Worm (Caenorhabditis elegans) whole organism, early embryonic: ENCODE results near the gene fbxa-211.

Experiments used
- B0310.2 ChIP-seq: sonication (generic microtip); optimal IDR thresholded peaks from 2 replicates; lab custom pipeline; 2016; ENCODE audit warnings: mild to moderate bottlenecking, missing genetic modification characterization, missing compliant biosample characterization
- F13C5.2 ChIP-seq: sonication (generic microtip); optimal IDR thresholded peaks from 2 replicates; lab custom pipeline; 2017; ENCODE audit warnings: mild to moderate bottlenecking, missing genetic modification characterization, inconsistent platforms, missing compliant biosample characterization
- aly-1 ChIP-seq: sonication (generic microtip); optimal IDR thresholded peaks from 2 replicates; lab custom pipeline; 2016; ENCODE audit warnings: missing genetic modification characterization, missing compliant biosample characterization
- ama-1 ChIP-seq: fragments of 150-350 bp; optimal IDR thresholded peaks from 2 replicates; lab custom pipeline; 2014
- ceh-13 ChIP-seq: fragments of 200-800 bp; sonication (Bioruptor generic); optimal IDR thresholded peaks from 2 replicates; lab custom pipeline; 2018; ENCODE audit warnings: mild to moderate bottlenecking, missing genetic modification characterization, missing compliant biosample characterization
- ceh-36 ChIP-seq: sonication (generic microtip); optimal IDR thresholded peaks from 2 replicates; lab custom pipeline; 2016; ENCODE audit warnings: missing genetic modification characterization, inconsistent platforms, missing compliant biosample characterization
- ets-7 ChIP-seq: sonication (generic microtip); optimal IDR thresholded peaks from 2 replicates; lab custom pipeline; 2016; ENCODE audit warnings: missing genotype, missing genetic modification characterization, missing compliant biosample characterization
- flt-1 ChIP-seq: fragments of 200-800 bp; sonication (Bioruptor generic); IDR thresholded peaks from 2 replicates; pipeline ENCODE4 v1.3.6; 2022; ENCODE audit warnings: missing genetic modification characterization, missing compliant biosample characterization
- hmbx-1 ChIP-seq: sonication (generic microtip); optimal IDR thresholded peaks from 2 replicates; lab custom pipeline; 2016; ENCODE audit warnings: mild to moderate bottlenecking, missing genetic modification characterization, missing compliant biosample characterization
- hmg-4 ChIP-seq: fragments of 200-800 bp; sonication (Bioruptor generic); optimal IDR thresholded peaks from 2 replicates; lab custom pipeline; 2018; ENCODE audit warnings: mild to moderate bottlenecking, missing genetic modification characterization, missing compliant biosample characterization
- hnd-1 ChIP-seq: sonication (generic microtip); optimal IDR thresholded peaks from 2 replicates; lab custom pipeline; 2016; ENCODE audit warnings: missing genetic modification characterization, missing compliant biosample characterization
- pes-1 ChIP-seq: fragments of 200-800 bp; sonication (Bioruptor generic); IDR thresholded peaks from 2 replicates; pipeline ENCODE4 v1.3.6; 2022; ENCODE audit warnings: missing genetic modification reagents, missing genetic modification characterization, missing compliant biosample characterization
- scrt-1 ChIP-seq: fragments of 200-800 bp; sonication (Bioruptor generic); IDR thresholded peaks from 2 replicates; pipeline ENCODE4 v1.3.6; 2022; ENCODE audit warnings: missing genetic modification characterization, missing compliant biosample characterization
- sea-1 ChIP-seq: fragments of 200-800 bp; sonication (Bioruptor generic); conservative IDR thresholded peaks from 2 replicates; pipeline ENCODE4 v1.3.6; 2022; ENCODE audit warnings: missing genetic modification characterization, missing compliant biosample characterization
- tbx-11 ChIP-seq: fragments of 200-800 bp; sonication (Bioruptor generic); IDR thresholded peaks from 2 replicates; pipeline ENCODE4 v1.3.6; 2022; ENCODE audit warnings: missing genetic modification characterization, missing compliant biosample characterization
- tbx-37 ChIP-seq: fragments of 200-800 bp; sonication (Bioruptor generic); conservative IDR thresholded peaks from 2 replicates; pipeline ENCODE4 v1.3.6; 2022; ENCODE audit warnings: missing genetic modification reagents, missing genetic modification characterization, missing compliant biosample characterization
- tra-4 ChIP-seq: sonication (generic microtip); optimal IDR thresholded peaks from 2 replicates; lab custom pipeline; 2017; ENCODE audit warnings: missing genetic modification characterization, missing compliant biosample characterization

Gene fbxa-211

DNA sequence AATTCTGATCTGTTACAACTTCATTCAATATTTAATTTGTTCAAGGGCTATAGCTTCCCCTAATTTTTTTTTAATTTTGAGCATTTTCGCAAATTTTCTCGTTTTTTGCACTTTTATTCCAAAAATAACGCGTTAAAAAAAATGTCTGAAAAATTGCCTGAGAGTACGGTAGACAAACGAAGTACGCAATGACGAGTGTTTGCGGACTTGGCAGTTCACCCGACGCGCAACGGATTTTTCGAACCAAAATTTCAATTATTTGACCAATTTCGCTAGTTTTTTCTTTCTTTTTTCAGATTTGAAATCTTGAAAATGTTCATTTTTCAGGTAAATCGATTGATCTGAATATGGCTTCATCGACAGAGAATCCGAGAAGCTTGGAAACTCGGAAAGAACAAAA lies at the start of gene fbxa-211:
TSS of gene fbxa-211 (plus strand) at position 328 of the 400 bp plus-strand sequence.
- TF ChIP-seq ets-7 (no peak), scrt-1 (no peak), tbx-37 (GFP tag; lab: Robert Waterston, UW) (no peak), tbx-11 (no peak), ama-1 (lab: Kevin White, UChicago) (no peak), sea-1 (GFP tag; lab: Robert Waterston, UW) (no peak), F13C5.2 (tag; lab: Kevin White, UChicago) (no peak), pes-1 (GFP tag; lab: Robert Waterston, UW) (no peak), B0310.2 (tag; lab: Kevin White, UChicago) (no peak), aly-1 (tag; lab: Kevin White, UChicago) (no peak), ceh-13 (GFP tag; lab: Kevin White, UChicago) (no peak), flt-1 (GFP tag; lab: Robert Waterston, UW) (no peak), hmg-4 (GFP tag; lab: Kevin White, UChicago) (no peak), tra-4 (tag; lab: Kevin White, UChicago) (no peak), hmbx-1 (tag; lab: Kevin White, UChicago) (no peak), ceh-36 (tag; lab: Kevin White, UChicago) (no peak), hnd-1 (tag; lab: Kevin White, UChicago) (no peak)

DNA sequence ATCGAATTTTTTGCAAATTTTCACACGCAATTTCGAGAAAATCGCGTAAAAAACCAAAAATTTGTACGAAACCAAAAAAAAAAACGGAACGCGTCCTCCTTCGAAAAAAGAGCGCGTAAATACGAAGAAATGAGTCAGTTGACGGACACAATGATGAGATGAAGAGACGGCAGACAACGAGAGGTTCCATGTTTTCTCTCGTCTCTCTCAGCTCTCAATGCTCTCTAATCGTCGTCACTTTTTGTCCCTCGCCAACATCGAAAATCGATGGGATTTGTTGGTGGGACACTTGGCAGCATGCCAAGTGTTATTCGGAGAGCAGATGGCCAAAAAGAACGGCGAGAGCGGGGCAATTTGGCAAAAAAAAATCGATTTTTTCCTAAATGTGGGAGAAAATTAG lies 48.2 kb upstream of the fbxa-211 start:
- TF ChIP-seq B0310.2 (tag; lab: Kevin White, UChicago) = no peak
- TF ChIP-seq scrt-1 = peak; percentile 7; the same call in 1 of the 2 replicates
- no peak for TF ChIP-seq aly-1 (tag; lab: Kevin White, UChicago)
- no peak for TF ChIP-seq tra-4 (tag; lab: Kevin White, UChicago)
- peak; percentile 22 for TF ChIP-seq F13C5.2 (tag; lab: Kevin White, UChicago)
- TF ChIP-seq sea-1 (GFP tag; lab: Robert Waterston, UW) = no peak

DNA sequence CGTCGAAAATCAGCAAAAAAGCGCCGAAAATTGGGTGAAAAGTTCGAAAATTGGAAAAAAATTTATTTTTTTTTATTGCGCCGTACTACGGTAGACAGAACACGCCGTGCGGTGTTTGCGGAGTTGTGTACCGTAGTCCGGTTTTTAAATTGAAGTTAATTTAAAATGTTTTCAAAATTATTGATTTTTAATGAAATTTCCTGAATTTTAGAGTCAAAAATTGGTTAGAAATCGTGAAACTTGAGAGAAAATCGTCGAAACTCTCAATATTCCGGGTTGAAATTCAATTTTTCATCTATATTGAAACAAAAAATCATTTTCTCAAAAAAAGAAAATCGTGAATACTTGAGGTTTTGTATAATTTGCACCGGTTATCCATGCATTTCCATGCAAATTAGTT lies 45.5 kb upstream of the fbxa-211 start, which contains the start of gene nova-1:
TSS of gene nova-1 (minus strand) at position 101 of the 400 bp plus-strand sequence.
- TF ChIP-seq hmg-4 (GFP tag; lab: Kevin White, UChicago) (no peak), pes-1 (GFP tag; lab: Robert Waterston, UW) (no peak), tbx-37 (GFP tag; lab: Robert Waterston, UW) (no peak), scrt-1 (no peak), B0310.2 (tag; lab: Kevin White, UChicago) (no peak), hnd-1 (tag; lab: Kevin White, UChicago) (no peak), tbx-11 (no peak), aly-1 (tag; lab: Kevin White, UChicago) (no peak), F13C5.2 (tag; lab: Kevin White, UChicago) (no peak), sea-1 (GFP tag; lab: Robert Waterston, UW) (no peak), tra-4 (tag; lab: Kevin White, UChicago) (no peak), ama-1 (lab: Kevin White, UChicago) (no peak), ceh-36 (tag; lab: Kevin White, UChicago) (no peak), ceh-13 (GFP tag; lab: Kevin White, UChicago) (no peak), ets-7 (no peak), hmbx-1 (tag; lab: Kevin White, UChicago) (no peak), flt-1 (GFP tag; lab: Robert Waterston, UW) (no peak)

DNA sequence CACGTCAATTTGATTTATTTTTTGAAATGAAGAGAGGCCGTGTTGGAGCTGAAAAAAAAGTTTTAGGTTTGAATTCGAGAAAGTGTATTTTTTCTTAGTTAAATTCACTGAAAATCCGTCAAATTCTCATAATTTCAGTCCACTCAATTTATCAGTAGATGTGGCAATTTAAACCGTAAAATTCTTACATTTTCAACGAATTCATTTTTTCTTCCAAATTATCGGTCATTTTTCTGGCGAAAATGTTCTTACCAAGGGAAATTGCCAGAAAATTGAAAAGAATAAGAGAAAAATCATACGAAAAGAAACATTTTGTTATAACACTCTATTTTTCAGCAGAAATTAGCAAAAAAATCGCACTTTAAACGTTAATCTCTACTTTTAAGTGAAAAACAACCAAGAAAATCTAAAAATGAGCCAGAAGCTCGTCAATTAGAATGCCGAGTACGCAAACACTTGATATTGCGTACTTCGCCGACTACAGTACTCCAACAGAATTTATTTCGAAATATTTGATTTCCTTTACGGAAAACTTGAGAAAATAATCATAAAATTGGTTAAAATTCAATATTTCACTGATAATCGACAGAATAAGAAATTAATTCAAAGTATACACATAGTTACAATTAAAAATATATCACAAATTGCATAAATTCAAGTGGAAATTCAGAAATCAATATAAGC lies 42.0 kb upstream of the fbxa-211 start, which contains the start of gene fbxa-106:
TSS of gene fbxa-106 (minus strand) at position 51 of the 684 bp plus-strand sequence.
- no peak for TF ChIP-seq hmbx-1 (tag; lab: Kevin White, UChicago)
- TF ChIP-seq aly-1 (tag; lab: Kevin White, UChicago) = no peak
- no peak for TF ChIP-seq tbx-11
- TF ChIP-seq pes-1 (GFP tag; lab: Robert Waterston, UW) = no peak
- TF ChIP-seq tra-4 (tag; lab: Kevin White, UChicago) = no peak
- TF ChIP-seq ama-1 (lab: Kevin White, UChicago) = no peak

DNA sequence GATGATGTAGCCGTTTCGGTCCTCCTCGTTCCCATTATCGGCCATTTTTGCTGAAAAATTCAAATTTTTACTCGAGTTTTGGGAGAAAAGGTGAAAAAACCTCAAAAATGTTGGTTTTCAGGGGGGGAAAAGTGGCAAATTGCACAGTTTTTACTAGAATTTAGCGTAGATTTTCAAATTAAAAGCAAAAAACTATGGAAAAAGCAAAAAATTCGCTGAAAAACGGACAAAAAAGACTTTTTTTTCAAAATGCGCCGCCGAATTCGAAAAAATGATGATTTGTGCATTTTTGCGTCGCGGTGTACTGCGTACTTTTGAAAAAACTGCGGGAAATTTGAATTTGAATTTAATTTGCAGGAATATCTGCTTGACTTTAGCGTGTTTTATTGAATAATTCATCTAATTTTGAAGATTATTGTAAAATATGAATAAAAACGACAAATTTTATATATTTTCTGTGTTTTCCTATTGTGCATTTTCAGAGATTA lies 41.1 kb upstream of the fbxa-211 start, which contains the start of gene Y59A8B.12:
TSS of gene Y59A8B.12 (minus strand) at position 51 of the 488 bp plus-strand sequence.
- TF ChIP-seq pes-1 (GFP tag; lab: Robert Waterston, UW) (no peak), flt-1 (GFP tag; lab: Robert Waterston, UW) (no peak), scrt-1 (no peak), F13C5.2 (tag; lab: Kevin White, UChicago) (no peak), tra-4 (tag; lab: Kevin White, UChicago) (no peak), ceh-13 (GFP tag; lab: Kevin White, UChicago) (no peak), hmg-4 (GFP tag; lab: Kevin White, UChicago) (no peak), ama-1 (lab: Kevin White, UChicago) (no peak), hnd-1 (tag; lab: Kevin White, UChicago) (no peak), B0310.2 (tag; lab: Kevin White, UChicago) (no peak), tbx-37 (GFP tag; lab: Robert Waterston, UW) (no peak), ceh-36 (tag; lab: Kevin White, UChicago) (no peak), sea-1 (GFP tag; lab: Robert Waterston, UW) (no peak), tbx-11 (no peak), hmbx-1 (tag; lab: Kevin White, UChicago) (no peak)

DNA sequence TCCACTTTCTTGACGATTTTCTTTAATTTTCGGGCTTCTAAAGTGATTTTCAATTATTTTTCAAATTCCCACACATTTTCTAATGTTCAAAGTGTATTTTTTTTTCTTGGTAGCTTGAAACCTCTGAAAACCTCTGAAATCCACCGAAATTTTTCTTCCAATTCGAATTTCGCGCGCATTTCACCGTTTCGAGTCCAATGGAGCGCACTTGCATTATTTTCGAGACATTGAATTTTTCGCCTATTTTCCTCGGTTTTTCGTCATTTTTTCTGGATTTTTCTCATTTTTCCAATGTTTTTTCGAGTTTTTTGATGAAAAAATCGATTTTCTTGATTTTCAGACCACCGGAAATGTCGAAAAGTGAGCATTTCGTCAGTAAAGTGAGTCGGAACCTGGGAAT lies 40.5 kb upstream of the fbxa-211 start, which contains the start of gene slr-2:
TSS of gene slr-2 (plus strand) at position 341 of the 400 bp plus-strand sequence.
- TF ChIP-seq B0310.2 (tag; lab: Kevin White, UChicago) (no peak), aly-1 (tag; lab: Kevin White, UChicago) (no peak), hmbx-1 (tag; lab: Kevin White, UChicago) (no peak), flt-1 (GFP tag; lab: Robert Waterston, UW) (no peak), hnd-1 (tag; lab: Kevin White, UChicago) (no peak), sea-1 (GFP tag; lab: Robert Waterston, UW) (no peak)
